Worm (Caenorhabditis elegans) whole organism, L4/young adult: ENCODE results near the gene F25D1.5.

ENCODE experiments used
- W03F9.2 ChIP-seq: fragments of 150-350 bp; optimal IDR thresholded peaks from 2 replicates; lab custom pipeline; 2014; ENCODE audit warnings: missing biosample characterization, missing genetic modification characterization
- him-1 ChIP-seq: sonication (generic microtip); optimal IDR thresholded peaks from 2 replicates; lab custom pipeline; 2016; ENCODE audit warnings: missing genotype, missing genetic modification reagents, missing genetic modification characterization, missing compliant biosample characterization

ce11 chrV:10505553-10505952 lies 41.0 kb downstream of the F25D1.5 start, which contains the start of gene C35A5.5:
- TF ChIP-seq W03F9.2 (tag; lab: Kevin White, UChicago) = no peak
- TF ChIP-seq him-1 = no peak
